Fruit fly (Drosophila melanogaster): Measurements from ENCODE around the gene CG9154.

The CG9154 gene

dm6 chr2L:6099270-6099644 is 28.8 kb upstream of the CG9154 start:
- TF ChIP-seq CG4496 (GFP tag; IDR thresholded peaks at IDR 0.05), result no peak
- TF ChIP-seq fd96Ca (GFP tag; IDR thresholded peaks at IDR 0.05), result no peak
- no peak for TF ChIP-seq CG17806 (tag; optimal IDR thresholded peaks at IDR 0.05)
- no peak for TF ChIP-seq CG10348 (GFP tag; IDR thresholded peaks at IDR 0.05)
- no peak for TF ChIP-seq CG9948 (tag; optimal IDR thresholded peaks at IDR 0.05)
- no peak for TF ChIP-seq CG8159 (tag; optimal IDR thresholded peaks at IDR 0.05)
- TF ChIP-seq EcR (GFP tag; optimal IDR thresholded peaks at IDR 0.05), result no peak
- no peak for TF ChIP-seq CG14655 (GFP tag; optimal IDR thresholded peaks at IDR 0.05)
- no peak for TF ChIP-seq CG12605 (GFP tag; IDR thresholded peaks at IDR 0.05)
- no peak for TF ChIP-seq rn (GFP tag; IDR thresholded peaks at IDR 0.05)
- TF ChIP-seq Ets98B (GFP tag; IDR thresholded peaks at IDR 0.05), result no peak

DNA sequence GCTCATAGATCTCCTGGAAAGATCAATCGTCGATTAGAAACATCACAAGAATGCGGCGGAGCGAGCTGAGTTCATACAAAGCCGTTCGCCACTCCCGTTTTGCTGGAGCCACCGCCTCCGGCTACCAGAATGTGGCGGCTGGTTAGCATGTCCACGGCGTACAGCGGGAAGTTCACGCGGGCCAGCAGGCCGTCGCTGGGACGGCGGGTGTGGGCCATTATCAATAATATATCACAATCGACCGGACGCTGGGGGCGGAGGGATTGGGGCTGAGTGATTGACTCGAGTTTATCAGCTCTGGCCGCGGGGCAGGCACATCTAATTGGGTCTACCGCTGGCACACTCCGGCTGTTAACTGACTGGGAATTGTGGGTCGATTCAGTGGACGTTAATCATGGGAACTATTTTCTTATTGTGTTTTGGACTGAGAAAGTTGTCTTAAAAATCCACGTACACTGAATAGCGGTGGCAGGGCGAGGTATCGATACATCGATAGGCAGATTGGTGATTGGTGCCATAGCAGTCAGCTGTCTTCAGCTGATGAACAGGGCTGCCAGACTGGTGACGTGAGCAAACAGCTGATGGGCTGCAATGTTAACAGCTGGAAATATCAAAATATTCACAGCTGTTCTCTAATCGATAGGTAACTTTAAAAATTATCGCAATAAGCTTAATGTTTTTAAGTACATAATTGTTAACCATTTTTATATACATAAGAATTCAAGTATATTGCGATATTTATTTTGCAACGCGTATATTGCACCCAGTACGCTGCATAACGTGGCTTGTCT is 28.2 kb upstream of the CG9154 start, which contains the start of gene CG9175:
Gene CG9175, minus strand, starts transcription at position 488 of the 791 bp plus-strand sequence.
- no peak for TF ChIP-seq CG12605 (GFP tag; IDR thresholded peaks at IDR 0.05)
- TF ChIP-seq CG4496 (GFP tag; IDR thresholded peaks at IDR 0.05), result no peak
- TF ChIP-seq CG15710 (tag; optimal IDR thresholded peaks at IDR 0.05), result no peak

- TF ChIP-seq CG13204 (GFP tag; optimal IDR thresholded peaks at IDR 0.05), result no peak
- no peak for TF ChIP-seq CG8159 (tag; optimal IDR thresholded peaks at IDR 0.05)
- TF ChIP-seq CG4496 (GFP tag; IDR thresholded peaks at IDR 0.05), result no peak
- TF ChIP-seq CG17806 (tag; optimal IDR thresholded peaks at IDR 0.05), result no peak
These were observed 21.8 kb upstream of the CG9154 start for dm6 chr2L:6092300-6092699.

DNA sequence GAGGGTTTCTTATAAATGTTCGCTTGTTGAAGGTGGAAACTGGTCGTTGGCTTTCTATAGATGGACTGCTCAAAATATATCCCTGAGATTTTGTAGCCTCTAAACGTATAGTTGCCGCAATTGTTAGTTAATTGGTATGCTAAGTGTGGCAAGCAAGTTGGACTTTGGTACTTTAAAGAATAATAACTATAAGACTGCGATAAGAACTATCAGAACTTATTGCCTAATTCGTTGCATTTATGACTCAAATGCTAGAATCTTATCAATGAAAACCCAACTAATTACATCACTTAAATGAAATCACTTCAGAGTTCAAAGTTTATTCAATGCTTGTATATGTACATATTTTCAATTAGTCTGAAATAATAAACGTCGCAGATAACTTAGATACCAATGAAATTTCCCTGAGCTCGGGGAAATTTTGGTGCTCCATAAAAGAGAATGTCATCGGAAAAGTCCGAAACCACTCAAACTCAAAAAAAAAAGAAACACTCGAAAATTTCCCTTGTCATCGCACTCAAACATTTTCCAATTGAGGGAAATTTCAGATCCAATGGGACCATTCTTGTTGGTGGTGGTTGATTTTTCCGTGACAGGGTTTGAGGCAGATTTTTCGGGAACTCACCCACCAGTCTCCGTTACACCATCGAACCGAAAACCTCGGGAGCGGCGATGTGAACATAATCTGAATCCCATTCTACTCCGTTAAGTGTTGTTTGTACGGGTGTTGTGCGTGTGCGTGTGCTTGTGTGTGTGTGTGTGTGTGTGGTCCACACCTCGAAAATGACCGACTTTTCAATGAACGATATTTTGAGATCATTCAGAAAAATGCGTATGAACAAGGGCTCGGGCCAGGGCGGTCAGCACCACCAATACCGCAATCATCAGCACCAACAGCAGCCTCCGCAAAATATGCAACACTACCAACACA is 20.6 kb upstream of the CG9154 start, which contains the start of gene CG45075:
Gene CG45075, plus strand, starts transcription at position 627 of the 931 bp plus-strand sequence.
- TF ChIP-seq CG13204 (GFP tag; optimal IDR thresholded peaks at IDR 0.05) (no peak), CG8159 (tag; optimal IDR thresholded peaks at IDR 0.05) (no peak)

dm6 chr2L:6090365-6090764 is 19.9 kb upstream of the CG9154 start:
- TF ChIP-seq Pif1A (GFP tag; optimal IDR thresholded peaks at IDR 0.05) (no peak), CG8301 (tag; optimal IDR thresholded peaks at IDR 0.05) (no peak), CG4496 (GFP tag; IDR thresholded peaks at IDR 0.05) (no peak), Pif1B (GFP tag; optimal IDR thresholded peaks at IDR 0.05) (no peak), rn (GFP tag; IDR thresholded peaks at IDR 0.05) (no peak), gl (tag; optimal IDR thresholded peaks at IDR 0.05) (no peak), EcR (GFP tag; optimal IDR thresholded peaks at IDR 0.05) (no peak), CG14655 (GFP tag; optimal IDR thresholded peaks at IDR 0.05) (no peak), CG17806 (tag; optimal IDR thresholded peaks at IDR 0.05) (no peak), CG8159 (tag; optimal IDR thresholded peaks at IDR 0.05) (no peak), CG10348 (GFP tag; IDR thresholded peaks at IDR 0.05) (no peak), Ets98B (GFP tag; IDR thresholded peaks at IDR 0.05) (no peak), CG15710 (tag; optimal IDR thresholded peaks at IDR 0.05) (no peak), CG32121 (GFP tag; IDR thresholded peaks at IDR 0.05) (no peak), CG34367 (tag; optimal IDR thresholded peaks at IDR 0.05) (no peak), CG13204 (GFP tag; optimal IDR thresholded peaks at IDR 0.05) (no peak), CG9948 (tag; optimal IDR thresholded peaks at IDR 0.05) (no peak), fd96Ca (GFP tag; IDR thresholded peaks at IDR 0.05) (no peak), Snoo (tag; optimal IDR thresholded peaks at IDR 0.05) (no peak), CG12605 (GFP tag; IDR thresholded peaks at IDR 0.05) (no peak)

dm6 chr2L:6089604-6090198 is 19.2 kb upstream of the CG9154 start:
- TF ChIP-seq EcR (GFP tag; optimal IDR thresholded peaks at IDR 0.05) (no peak), CG17806 (tag; optimal IDR thresholded peaks at IDR 0.05) (no peak), Pif1B (GFP tag; optimal IDR thresholded peaks at IDR 0.05) (no peak), CG12605 (GFP tag; IDR thresholded peaks at IDR 0.05) (no peak), CG4496 (GFP tag; IDR thresholded peaks at IDR 0.05) (no peak), rn (GFP tag; IDR thresholded peaks at IDR 0.05) (no peak), gl (tag; optimal IDR thresholded peaks at IDR 0.05) (no peak), CG8159 (tag; optimal IDR thresholded peaks at IDR 0.05) (no peak), CG14655 (GFP tag; optimal IDR thresholded peaks at IDR 0.05) (no peak), CG9948 (tag; optimal IDR thresholded peaks at IDR 0.05) (no peak), Snoo (tag; optimal IDR thresholded peaks at IDR 0.05) (no peak), CG13204 (GFP tag; optimal IDR thresholded peaks at IDR 0.05) (no peak), Pif1A (GFP tag; optimal IDR thresholded peaks at IDR 0.05) (no peak), CG10348 (GFP tag; IDR thresholded peaks at IDR 0.05) (no peak), Ets98B (GFP tag; IDR thresholded peaks at IDR 0.05) (no peak), CG8301 (tag; optimal IDR thresholded peaks at IDR 0.05) (no peak)
